Worm (Caenorhabditis elegans) whole organism, L4 larva: Measurements from ENCODE around the gene ptp-3.

ENCODE experiments used
- F44E2.7 ChIP-seq: fragments of 200-800 bp; sonication (Bioruptor generic); IDR thresholded peaks from 2 replicates; pipeline ENCODE4 v2.1.2; 2022; ENCODE audit warnings: missing genetic modification characterization, missing compliant biosample characterization
- dmd-6 ChIP-seq: fragments of 200-800 bp; sonication (Bioruptor generic); IDR thresholded peaks from 2 replicates; pipeline ENCODE4 v1.3.6; 2022; ENCODE audit warnings: missing genetic modification reagents, missing genetic modification characterization, missing compliant biosample characterization
- dmd-8 ChIP-seq: fragments of 200-800 bp; sonication (Bioruptor generic); IDR thresholded peaks from 2 replicates; pipeline ENCODE4 v1.3.6; 2022; ENCODE audit warnings: missing genetic modification characterization, missing compliant biosample characterization
- fkh-10 ChIP-seq: fragments of 150-350 bp; optimal IDR thresholded peaks from 2 replicates; lab custom pipeline; 2014; ENCODE audit warnings: missing biosample characterization, missing genetic modification reagents, missing genetic modification characterization
- fos-1 ChIP-seq: fragments of 150-350 bp; optimal IDR thresholded peaks from 2 replicates; lab custom pipeline; 2014; ENCODE audit warnings: missing biosample characterization, missing genetic modification characterization
- lin-13 ChIP-seq: fragments of 150-350 bp; optimal IDR thresholded peaks from 2 replicates; lab custom pipeline; 2014; ENCODE audit warnings: missing biosample characterization, missing genetic modification reagents, missing genetic modification characterization
- lin-39 ChIP-seq: fragments of 150-350 bp; optimal IDR thresholded peaks from 2 replicates; lab custom pipeline; 2014; ENCODE audit warnings: missing biosample characterization, missing genetic modification reagents, missing genetic modification characterization
- madf-9 ChIP-seq: fragments of 200-800 bp; sonication (Bioruptor generic); conservative IDR thresholded peaks from 2 replicates; pipeline ENCODE4 v1.3.6; 2022; ENCODE audit warnings: missing genetic modification reagents, missing genetic modification characterization, missing compliant biosample characterization
- nhr-11 ChIP-seq: fragments of 150-350 bp; optimal IDR thresholded peaks from 2 replicates; lab custom pipeline; 2014; ENCODE audit warnings: missing biosample characterization, missing genetic modification characterization
- nhr-42 ChIP-seq: fragments of 200-800 bp; sonication (Bioruptor generic); IDR thresholded peaks from 2 replicates; pipeline ENCODE4 v1.3.6; 2022; ENCODE audit warnings: missing genetic modification characterization, missing compliant biosample characterization
- nhr-6 ChIP-seq: fragments of 150-350 bp; optimal IDR thresholded peaks from 2 replicates; lab custom pipeline; 2014; ENCODE audit warnings: missing biosample characterization, missing genetic modification characterization

DNA sequence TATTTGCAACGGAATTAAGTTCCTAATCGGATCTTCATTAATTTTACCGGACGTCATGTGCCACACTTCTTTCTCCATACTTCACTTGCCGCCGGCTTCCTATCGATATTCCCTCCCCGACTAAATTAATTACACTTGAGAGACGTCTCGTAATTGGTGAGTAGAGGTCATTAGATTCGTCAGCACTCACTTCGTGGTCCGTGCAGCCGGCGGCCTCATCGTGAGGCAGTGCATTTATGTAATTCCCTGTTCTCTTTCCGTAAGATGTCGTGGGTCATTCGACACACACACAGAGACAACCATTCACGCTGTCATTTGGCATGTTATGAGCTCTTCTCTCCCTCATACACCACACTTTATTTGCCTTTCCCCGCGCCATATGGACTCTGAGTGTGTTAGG, 15.3 kb downstream of the ptp-3 start:
- no peak for TF ChIP-seq fkh-10 (GFP tag; lab: Kevin White, UChicago)
- TF ChIP-seq nhr-42: no peak
- TF ChIP-seq F44E2.7 (GFP tag; lab: Robert Waterston, UW): no peak
- no peak for TF ChIP-seq dmd-8 (GFP tag; lab: Robert Waterston, UW)
- no peak for TF ChIP-seq nhr-6
- TF ChIP-seq lin-13 (GFP tag; lab: Kevin White, UChicago): no peak
- no peak for TF ChIP-seq fos-1 (tag; lab: Kevin White, UChicago)
- no peak for TF ChIP-seq dmd-6 (GFP tag; lab: Robert Waterston, UW)
- TF ChIP-seq lin-39 (tag; lab: Kevin White, UChicago): no peak
- no peak for TF ChIP-seq madf-9 (GFP tag; lab: Robert Waterston, UW)
- TF ChIP-seq nhr-11 (tag; lab: Kevin White, UChicago): no peak
